Fruit fly (Drosophila melanogaster): ENCODE measurements around the gene Obp93a.

Obp93a gene

DNA sequence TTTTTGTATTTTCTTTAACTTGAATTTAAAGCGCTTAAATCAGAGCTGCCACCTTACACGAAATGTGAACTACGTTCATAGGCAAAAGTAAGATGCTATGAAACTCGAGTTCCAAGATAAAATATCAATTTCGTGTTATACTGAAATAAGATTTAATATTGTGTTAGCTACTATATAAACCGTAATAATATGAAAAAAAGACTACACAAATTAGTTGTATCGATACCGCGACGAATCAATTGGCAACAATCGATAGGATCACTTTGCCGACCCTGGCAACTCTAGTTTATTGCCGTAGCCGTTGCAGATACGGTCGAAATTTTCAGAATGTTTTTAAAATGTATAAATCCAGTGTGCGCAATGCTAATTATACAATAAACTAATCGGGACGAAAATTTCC lies 10.9 kb upstream of the Obp93a start, which contains the start of gene SNF4Agamma:
Gene SNF4Agamma, plus strand, starts transcription at position 282 of the 400 bp plus-strand sequence.
- no peak for TF ChIP-seq noc (tag; optimal IDR thresholded peaks at IDR 0.05)

DNA sequence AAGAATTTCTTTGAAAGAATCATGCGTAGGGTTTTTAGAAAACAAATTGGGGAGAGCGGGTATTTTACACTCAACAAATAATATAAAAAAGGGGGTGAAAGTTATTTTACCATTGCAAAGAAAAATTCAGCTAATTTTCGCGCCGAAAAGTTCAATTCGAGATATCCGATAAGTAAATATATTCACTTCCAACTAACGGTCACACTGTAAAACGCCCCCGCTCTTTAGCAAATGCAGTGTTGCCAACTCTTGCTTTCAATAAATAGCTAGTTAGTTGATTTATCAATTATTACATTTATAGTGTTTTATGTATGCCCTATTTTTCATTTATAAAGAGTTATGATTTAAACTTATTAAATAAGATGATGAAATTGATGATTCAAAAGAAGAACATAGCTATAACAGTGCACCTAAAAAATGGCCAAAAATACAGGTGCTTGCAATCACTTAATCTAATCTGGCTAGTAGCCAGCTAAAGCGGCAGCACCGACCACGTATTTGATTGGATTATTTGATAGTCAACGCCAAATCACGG lies 8.8 kb upstream of the Obp93a start, which contains the start of gene meigo:
Gene meigo, plus strand, starts transcription at position 51 of the 535 bp plus-strand sequence.
- TF ChIP-seq noc (tag; optimal IDR thresholded peaks at IDR 0.05) = no peak

DNA sequence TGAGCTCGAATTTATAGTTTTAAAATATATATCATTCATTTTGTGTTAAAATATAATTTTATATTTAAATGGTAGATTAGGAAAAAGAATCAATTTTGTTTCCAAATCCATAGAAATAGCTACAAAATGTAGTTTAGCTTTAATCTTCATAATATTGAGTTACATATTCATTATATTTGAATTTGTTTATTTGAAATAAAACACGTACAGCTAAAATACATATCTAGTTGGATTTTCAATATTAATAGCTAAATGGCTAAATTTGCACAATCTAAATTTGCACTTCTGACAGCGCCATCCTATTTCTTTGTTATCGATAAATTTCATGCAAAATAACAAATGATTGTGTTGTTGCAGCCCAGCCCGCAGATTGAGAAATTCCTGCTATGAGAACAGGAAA lies 4.4 kb upstream of the Obp93a start, which contains the start of gene Usp8:
Gene Usp8, plus strand, starts transcription at position 312 of the 400 bp plus-strand sequence.
- TF ChIP-seq noc (tag; optimal IDR thresholded peaks at IDR 0.05) = no peak

DNA sequence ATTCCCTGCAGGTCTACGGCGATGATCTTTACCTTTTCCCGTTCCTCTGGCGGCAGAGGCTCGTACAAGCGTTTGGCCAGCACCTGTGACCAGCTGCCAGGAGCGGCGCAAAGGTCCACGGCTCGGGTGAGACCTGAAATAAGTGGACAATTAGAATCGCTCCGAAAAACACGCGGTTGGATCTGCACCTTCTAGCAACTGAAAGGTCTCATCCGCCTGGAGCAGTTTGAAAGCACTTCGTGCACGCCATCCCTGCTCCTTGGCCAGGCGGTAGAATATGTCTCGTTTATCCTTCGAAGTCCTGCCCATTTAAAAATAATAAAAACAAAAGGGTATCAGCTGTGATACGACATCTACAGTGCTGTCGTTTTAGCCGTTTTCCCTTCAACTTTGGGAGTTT lies 4.0 kb upstream of the Obp93a start, which contains the start of gene Trm7-34:
Gene Trm7-34, minus strand, starts transcription at position 365 of the 400 bp plus-strand sequence.
- no peak for TF ChIP-seq noc (tag; optimal IDR thresholded peaks at IDR 0.05)

DNA sequence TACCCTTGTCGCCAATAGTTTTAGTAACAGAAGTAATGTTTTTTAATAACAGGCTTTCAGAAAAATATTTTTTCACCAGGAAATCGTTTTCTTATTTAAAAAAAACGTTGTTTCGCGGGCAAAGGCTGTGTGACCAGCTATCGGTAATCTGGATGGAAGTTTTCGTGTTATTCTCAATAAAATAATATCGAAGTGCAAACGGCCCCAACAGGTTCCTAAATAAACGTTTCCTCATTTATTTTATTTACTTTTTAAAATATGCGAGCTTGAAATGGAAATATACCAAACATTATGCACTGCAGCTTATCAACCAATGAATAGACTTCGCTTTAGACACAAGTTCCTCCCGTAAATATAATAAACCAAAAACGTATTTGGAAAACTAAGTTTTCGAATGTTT lies 533 bp upstream of the Obp93a start, which contains the start of gene Ice2:
Gene Ice2, plus strand, starts transcription at position 167 of the 400 bp plus-strand sequence.
- no peak for TF ChIP-seq noc (tag; optimal IDR thresholded peaks at IDR 0.05)

DNA sequence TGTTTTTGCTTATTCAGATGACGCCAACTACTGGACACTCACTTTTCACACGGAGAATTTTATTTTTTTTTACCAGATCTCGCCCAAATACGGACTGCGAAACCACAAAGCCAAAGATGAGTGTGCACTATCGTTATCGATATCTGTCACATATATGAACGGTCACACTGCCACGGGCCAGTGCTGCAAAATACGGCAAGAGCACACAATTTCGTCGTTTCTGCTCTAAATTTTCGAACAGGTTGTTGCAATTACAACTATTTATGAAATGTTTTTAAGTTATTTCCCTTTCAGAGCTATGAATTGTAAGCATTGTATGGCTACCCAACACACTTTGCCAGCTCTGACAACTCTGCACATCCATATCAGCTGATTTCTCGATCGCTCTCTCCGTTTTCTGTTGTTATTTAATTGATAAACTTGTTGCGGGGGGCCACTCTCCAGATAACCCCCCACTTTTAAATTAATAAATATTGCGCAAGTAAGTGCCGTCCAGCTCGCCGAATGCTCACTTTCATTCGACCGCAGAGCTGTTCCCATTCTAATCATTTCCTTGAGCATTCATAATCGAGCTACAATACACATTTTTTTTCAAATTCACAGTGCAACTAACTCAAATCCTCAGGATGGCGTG lies 2.0 kb downstream of the Obp93a start, which contains the start of the genes slmb and CG5793:
Gene slmb, minus strand, starts transcription at position 134 of the 634 bp plus-strand sequence.
Gene CG5793, plus strand, starts transcription at position 222 of the 634 bp plus-strand sequence.
- TF ChIP-seq noc (tag; optimal IDR thresholded peaks at IDR 0.05) = peak; percentile 63

DNA sequence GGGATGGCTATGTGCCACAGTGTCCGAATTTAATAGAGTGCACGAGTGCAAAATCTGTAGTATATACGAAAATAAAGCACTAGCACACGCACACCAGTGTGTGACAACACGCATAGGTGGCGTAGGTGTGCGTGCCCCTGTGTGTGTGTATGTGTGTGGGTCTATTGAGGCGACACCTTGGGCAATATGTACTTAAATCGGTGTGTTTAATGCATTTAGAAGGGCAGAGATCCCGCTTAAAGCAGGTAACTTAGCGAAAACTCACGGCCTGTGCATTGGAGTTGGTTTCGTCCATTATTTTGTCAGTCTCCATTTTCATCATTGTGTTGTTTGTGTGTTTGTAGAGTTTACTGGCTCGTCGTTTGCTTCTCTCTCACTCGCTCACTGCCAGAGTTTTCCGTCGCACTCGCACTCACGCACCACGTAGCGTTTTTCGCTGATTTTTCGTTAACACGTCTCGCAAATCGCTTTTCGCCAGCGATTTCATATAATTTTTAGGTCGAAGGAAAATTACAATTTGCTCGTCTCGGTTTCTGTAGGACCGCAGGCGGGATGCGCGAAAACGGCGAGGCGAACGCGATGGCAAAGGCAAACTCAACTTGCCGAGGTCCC lies 2.7 kb downstream of the Obp93a start:
- no peak for TF ChIP-seq noc (tag; optimal IDR thresholded peaks at IDR 0.05)

DNA sequence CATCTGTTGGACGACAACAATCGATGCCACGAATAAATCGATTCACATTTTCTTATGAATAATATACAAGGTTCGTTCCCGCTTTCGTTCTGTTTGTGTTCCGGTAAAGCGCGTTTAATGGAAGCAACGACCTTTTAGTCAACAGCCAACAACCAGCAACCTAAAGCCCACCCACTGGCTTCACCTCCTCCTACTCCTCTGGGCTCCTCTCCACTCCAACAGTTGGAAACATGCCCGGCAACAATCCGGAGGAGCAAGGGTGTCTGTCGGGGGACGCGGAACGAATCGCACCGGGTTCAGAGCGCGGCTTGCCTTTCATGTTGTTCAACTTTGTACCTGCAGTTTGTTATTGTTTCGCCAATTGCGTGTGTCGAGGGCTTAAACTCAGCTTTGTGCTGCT lies 5.3 kb downstream of the Obp93a start:
- no peak for TF ChIP-seq noc (tag; optimal IDR thresholded peaks at IDR 0.05)

DNA sequence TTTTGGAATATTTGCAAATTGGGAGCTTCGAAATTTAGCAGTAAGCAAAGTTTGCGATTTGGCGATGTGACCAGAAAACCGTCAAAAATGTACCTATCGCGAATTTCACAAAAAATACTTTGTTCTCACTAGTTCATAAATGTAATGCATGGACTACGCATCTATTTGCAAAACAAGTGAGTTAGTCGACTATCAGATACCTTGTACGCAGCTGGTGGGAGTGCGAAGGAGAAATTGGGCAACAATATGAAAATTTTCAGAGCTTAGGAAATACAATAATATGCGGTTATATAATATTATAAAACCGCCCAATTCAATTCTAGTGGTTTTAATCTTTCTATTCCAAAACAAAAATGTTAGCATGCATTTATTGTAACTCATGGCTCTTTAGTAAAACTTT lies 10.7 kb downstream of the Obp93a start, which contains the start of gene Bdbt:
Gene Bdbt, minus strand, starts transcription at position 73 of the 400 bp plus-strand sequence.
- TF ChIP-seq noc (tag; optimal IDR thresholded peaks at IDR 0.05) = no peak

DNA sequence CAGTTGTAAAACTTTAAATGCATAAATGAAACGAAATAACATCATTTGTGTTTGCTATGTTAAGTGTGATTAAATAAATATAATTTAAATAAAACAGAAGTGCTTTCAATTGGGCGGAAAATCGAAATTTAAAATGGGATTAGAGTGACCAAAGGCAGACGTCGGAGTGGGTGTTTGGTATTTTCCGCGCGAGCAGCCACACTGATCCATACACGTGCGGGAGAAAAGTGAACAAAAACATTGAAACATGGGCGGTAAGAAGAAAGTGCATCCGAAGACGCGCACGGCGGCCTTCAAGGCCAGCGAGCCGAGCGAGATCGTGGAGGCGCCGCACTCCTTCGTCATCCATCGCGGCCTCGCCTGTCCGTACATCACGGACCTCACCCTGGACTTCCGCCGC lies 13.5 kb downstream of the Obp93a start, which contains the start of gene ppan:
Gene ppan, plus strand, starts transcription at position 198 of the 400 bp plus-strand sequence.
- no peak for TF ChIP-seq noc (tag; optimal IDR thresholded peaks at IDR 0.05)

DNA sequence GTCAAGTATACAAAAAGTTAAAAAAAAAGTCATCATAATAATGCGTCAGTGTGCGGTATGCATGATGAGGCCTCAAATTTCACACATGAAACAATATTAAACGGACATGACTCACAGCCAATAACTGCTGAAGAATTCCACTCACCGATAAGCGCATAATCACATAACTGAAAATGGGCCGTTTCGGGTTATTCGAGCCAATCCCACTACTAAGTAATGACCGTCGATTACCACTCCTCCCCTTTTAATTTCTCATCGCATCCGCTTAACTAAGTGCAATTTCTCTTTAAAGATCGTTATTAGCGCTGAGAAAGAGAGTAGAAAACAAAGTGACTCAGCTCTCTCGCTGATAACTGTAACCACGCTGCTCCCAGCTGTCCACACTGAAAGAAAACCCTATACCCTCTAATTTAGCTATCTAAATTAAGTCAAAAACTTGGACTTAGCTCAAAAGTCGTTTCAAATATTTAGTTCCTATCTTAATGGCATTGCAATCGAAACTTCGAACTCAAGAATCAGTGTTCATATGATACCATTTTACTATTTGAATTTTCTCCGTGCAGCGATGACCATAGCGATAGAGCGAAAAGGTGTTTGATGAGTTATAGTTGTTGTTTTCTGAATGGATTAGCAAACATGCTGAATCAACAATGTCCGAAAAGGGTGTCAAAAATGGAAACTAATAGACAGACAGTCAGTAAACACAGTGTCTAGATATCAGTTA lies 16.6 kb downstream of the Obp93a start:
- peak; percentile 82 for TF ChIP-seq noc (tag; optimal IDR thresholded peaks at IDR 0.05)

DNA sequence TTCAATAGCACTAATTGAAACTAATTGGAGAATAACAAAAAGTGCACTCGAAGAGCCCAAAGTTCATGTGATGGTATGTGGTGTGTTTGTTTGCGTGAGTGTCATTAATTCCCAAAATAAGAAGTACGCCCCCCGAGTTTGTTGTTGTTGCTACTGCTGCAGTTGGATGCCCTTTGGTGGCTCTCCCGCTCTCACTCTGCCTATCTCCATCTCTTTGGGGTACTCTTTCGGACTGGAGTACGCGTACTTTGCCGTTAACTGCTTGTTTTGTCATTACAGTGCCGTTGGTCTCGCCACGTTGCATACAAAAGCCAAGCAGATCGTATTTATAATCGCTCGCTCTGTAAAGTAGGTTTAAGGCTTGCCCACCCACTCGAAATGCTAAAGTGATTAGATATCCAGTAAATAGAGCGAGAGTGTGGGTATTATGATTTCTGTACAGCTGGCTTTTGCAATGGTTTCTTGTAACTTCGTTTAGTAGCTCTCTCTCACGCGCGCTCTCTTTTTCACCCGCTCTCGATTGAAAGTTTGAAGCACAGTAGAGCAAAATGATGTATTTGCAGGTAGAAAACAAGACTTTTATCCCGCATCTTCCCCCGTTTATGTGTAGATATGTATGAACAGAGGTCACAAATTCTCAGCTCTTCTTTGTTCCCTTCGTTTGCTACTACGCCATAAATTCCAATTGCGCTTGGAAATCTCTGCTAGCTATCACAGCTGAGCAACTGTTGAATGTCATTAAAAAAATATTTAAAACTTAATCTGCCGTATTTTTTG lies 17.4 kb downstream of the Obp93a start:
- TF ChIP-seq noc (tag; optimal IDR thresholded peaks at IDR 0.05) = peak; percentile 14

DNA sequence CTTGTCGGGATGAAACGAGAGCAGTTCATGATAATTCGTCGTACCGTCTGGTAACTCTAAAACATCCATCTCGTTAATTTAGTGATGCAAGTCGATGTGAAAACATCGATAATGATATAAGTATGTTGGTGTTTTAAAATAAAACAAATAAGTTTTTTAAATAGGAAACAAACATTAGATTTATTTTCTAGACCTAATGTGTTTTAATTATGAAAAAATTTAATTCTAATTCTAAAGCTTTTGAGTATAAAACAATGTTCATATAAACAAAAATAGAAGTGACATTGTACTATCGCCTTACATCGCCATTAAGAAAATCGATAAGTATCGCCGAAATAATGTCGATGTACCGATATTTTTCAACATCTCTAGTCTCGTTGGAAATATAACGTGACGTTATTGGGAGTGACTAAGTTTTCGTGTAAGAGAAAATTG lies 18.5 kb downstream of the Obp93a start, which contains the start of gene Rab11:
Gene Rab11, plus strand, starts transcription at position 363 of the 435 bp plus-strand sequence.
- TF ChIP-seq noc (tag; optimal IDR thresholded peaks at IDR 0.05) = peak; percentile 76

DNA sequence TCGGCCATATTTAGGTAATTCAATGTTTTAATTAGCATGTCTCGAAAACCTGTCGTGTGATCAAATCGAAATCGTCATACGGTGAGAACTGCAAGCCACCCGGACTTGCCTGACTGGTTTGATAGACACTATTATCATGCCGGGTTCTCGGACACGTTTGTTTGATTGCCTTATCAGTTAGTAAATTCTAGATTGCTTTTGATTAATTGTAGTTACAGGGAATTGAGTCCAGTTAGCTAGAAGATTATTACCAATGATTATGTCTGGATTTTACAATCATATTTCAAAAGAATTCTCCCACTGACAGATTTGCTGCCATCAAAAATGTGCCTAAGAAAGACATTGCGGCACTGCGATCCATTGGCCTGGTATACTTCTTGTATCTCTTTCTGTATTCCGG lies 19.8 kb downstream of the Obp93a start:
- TF ChIP-seq noc (tag; optimal IDR thresholded peaks at IDR 0.05) = no peak
